Worm (Caenorhabditis elegans): ENCODE data around the gene nuc-1.

DNA sequence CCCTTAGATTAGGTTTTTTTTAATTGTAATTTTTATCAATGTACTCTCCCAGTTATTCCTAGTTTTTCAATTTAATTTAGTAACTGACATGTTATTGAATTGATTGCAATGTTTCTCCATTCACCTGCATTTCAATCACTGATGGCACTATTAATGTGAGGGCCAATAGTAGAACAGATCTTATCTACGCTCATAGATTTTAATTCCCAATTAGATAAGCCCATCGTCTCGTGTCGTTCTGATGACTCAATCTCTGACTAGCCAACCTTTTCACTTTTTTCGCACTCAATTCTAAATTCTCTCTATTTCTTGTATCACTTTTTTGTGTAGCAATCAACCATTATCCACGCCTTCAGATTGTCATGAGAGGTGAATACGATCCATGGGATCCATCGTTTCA, 27.2 kb upstream of the nuc-1 start:
- TF ChIP-seq unc-62 (GFP tag; optimal IDR thresholded peaks at IDR 0.05) (no peak), ceh-82 (tag; optimal IDR thresholded peaks at IDR 0.05) (no peak)
